Fruit fly (Drosophila melanogaster) whole organism, wandering third instar larva: ENCODE results near the gene Sf3b3.
"Not testable (repeated sequence)": the region's sequence is repeated elsewhere in the genome, so short reads cannot be mapped to it uniquely, and the experiment has no call there.

Source experiments
- Abd-B ChIP-seq: fragments of >200 bp; optimal IDR thresholded peaks from 2 replicates; lab custom pipeline; 2017; ENCODE audit warnings: missing biosample characterization, missing genetic modification characterization
- CG32264 ChIP-seq: fragments of 200-800 bp; sonication (Bioruptor generic); optimal IDR thresholded peaks from 2 replicates; lab custom pipeline; 2016; ENCODE audit warnings: missing biosample characterization, missing genetic modification characterization
- CG9705 ChIP-seq: fragments of 200-800 bp; sonication (Bioruptor generic); optimal IDR thresholded peaks from 2 replicates; lab custom pipeline; 2018; ENCODE audit warnings: missing biosample characterization, mild to moderate bottlenecking, missing genetic modification characterization
- CrebA ChIP-seq: fragments of 200-800 bp; sonication (Bioruptor generic); optimal IDR thresholded peaks from 2 replicates; lab custom pipeline; 2016; ENCODE audit warnings: missing biosample characterization, mild to moderate bottlenecking, missing genetic modification characterization, borderline replicate concordance
- Dif ChIP-seq: fragments of 200-275, 200-300 bp; sonication (Bioruptor generic); optimal IDR thresholded peaks from 2 replicates; lab custom pipeline; 2018; ENCODE audit warnings: missing biosample characterization, missing genetic modification characterization; ENCODE audit not compliant: partially characterized antibody
- HLH106 ChIP-seq: fragments of 200-800 bp; optimal IDR thresholded peaks from 3 replicates; lab custom pipeline; 2019; ENCODE audit warnings: missing biosample characterization, mild to moderate bottlenecking, missing genetic modification characterization, moderate library complexity
- Hnf4 ChIP-seq: fragments of 200-800 bp; sonication (Bioruptor generic); optimal IDR thresholded peaks from 2 replicates; lab custom pipeline; 2016; ENCODE audit warnings: missing biosample characterization, mild to moderate bottlenecking, missing genetic modification characterization
- Hr83 ChIP-seq: fragments of 200-300 bp; sonication (Bioruptor generic); optimal IDR thresholded peaks from 2 replicates; lab custom pipeline; 2016; ENCODE audit warnings: missing biosample characterization, mild to moderate bottlenecking, missing genetic modification characterization, moderate library complexity; ENCODE audit not compliant: poor library complexity, severe bottlenecking
- Jra ChIP-seq: sonication (Bioruptor generic); optimal IDR thresholded peaks from 2 replicates; lab custom pipeline; 2016; ENCODE audit warnings: missing biosample characterization, missing genetic modification characterization
- Mio ChIP-seq: sonication (Bioruptor generic); optimal IDR thresholded peaks from 2 replicates; lab custom pipeline; 2016; ENCODE audit warnings: missing biosample characterization, missing genetic modification characterization
- OdsH ChIP-seq: fragments of 200-800 bp; sonication (Bioruptor generic); optimal IDR thresholded peaks from 2 replicates; lab custom pipeline; 2016; ENCODE audit warnings: missing biosample characterization, mild to moderate bottlenecking, missing genetic modification characterization
- Rel ChIP-seq, 2 experiments: fragments of 200-800 bp; sonication (Bioruptor generic) in 1 of 2; optimal IDR thresholded peaks; 2 replicates in 1 of 2; 3 replicates in 1 of 2; lab custom pipeline; 2016 to 2019; ENCODE audit warnings: mild to moderate bottlenecking in 2 of 2, missing biosample characterization in 2 of 2, missing genetic modification characterization in 2 of 2, moderate library complexity in 1 of 2
- Sp1 ChIP-seq: fragments of 200-800 bp; sonication (Bioruptor generic); optimal IDR thresholded peaks from 3 replicates; lab custom pipeline; 2019; ENCODE audit warnings: missing biosample characterization, mild to moderate bottlenecking, missing genetic modification characterization, moderate library complexity
- Vsx2 ChIP-seq: fragments of 200-300, 225-300 bp; sonication (Bioruptor generic); optimal IDR thresholded peaks from 2 replicates; lab custom pipeline; 2018; ENCODE audit warnings: missing biosample characterization, missing genetic modification characterization; ENCODE audit not compliant: partially characterized antibody
- br ChIP-seq: fragments of 200-800 bp; sonication (Bioruptor generic); optimal IDR thresholded peaks from 2 replicates; lab custom pipeline; 2016; ENCODE audit warnings: missing biosample characterization, missing genetic modification characterization
- dl ChIP-seq, 2 experiments: fragments of 175-275, 200-275 bp in 1 of 2; fragments of 200-275 bp in 1 of 2; sonication (Bioruptor generic); optimal IDR thresholded peaks; lab custom pipeline; 2018; ENCODE audit warnings: mild to moderate bottlenecking in 2 of 2, missing biosample characterization in 2 of 2, missing genetic modification characterization in 2 of 2, moderate library complexity in 2 of 2; ENCODE audit not compliant: partially characterized antibody in 2 of 2, insufficient read depth in 1 of 2
- dmrt93B ChIP-seq: fragments of 200-800 bp; sonication (Bioruptor generic); optimal IDR thresholded peaks from 2 replicates; lab custom pipeline; 2018; ENCODE audit warnings: missing biosample characterization, mild to moderate bottlenecking, missing genetic modification characterization
- ey ChIP-seq: fragments of 200-800 bp; sonication (Bioruptor generic); optimal IDR thresholded peaks from 2 replicates; lab custom pipeline; 2016; ENCODE audit warnings: missing biosample characterization, missing genetic modification characterization
- foxo ChIP-seq, 2 experiments: fragments of 200-800 bp; sonication (Bioruptor generic); optimal IDR thresholded peaks; 2 replicates in 1 of 2; 3 replicates in 1 of 2; lab custom pipeline; 2016 to 2017; ENCODE audit warnings: missing biosample characterization in 2 of 2, missing genetic modification characterization in 2 of 2
- fru ChIP-seq: fragments of 200-800 bp; sonication (Bioruptor generic); optimal IDR thresholded peaks from 3 replicates; lab custom pipeline; 2016; ENCODE audit warnings: missing biosample characterization, mild to moderate bottlenecking, missing genetic modification characterization
- h ChIP-seq: fragments of 200-800 bp; sonication (Bioruptor generic); optimal IDR thresholded peaks from 3 replicates; lab custom pipeline; 2016; ENCODE audit warnings: missing biosample characterization, mild to moderate bottlenecking, missing genetic modification characterization
- psq ChIP-seq: fragments of 200-800 bp; sonication (Bioruptor generic); optimal IDR thresholded peaks from 3 replicates; lab custom pipeline; 2017; ENCODE audit warnings: missing biosample characterization, mild to moderate bottlenecking, missing genetic modification characterization, moderate library complexity
- rgr ChIP-seq: fragments of 200-800 bp; sonication (Bioruptor generic); optimal IDR thresholded peaks from 3 replicates; lab custom pipeline; 2016; ENCODE audit warnings: missing biosample characterization, mild to moderate bottlenecking, missing genetic modification characterization
- sv ChIP-seq: fragments of 200-800 bp; sonication (Bioruptor generic); optimal IDR thresholded peaks from 3 replicates; lab custom pipeline; 2016; ENCODE audit warnings: missing biosample characterization, missing genetic modification characterization
- tai ChIP-seq: sonication (Bioruptor generic); optimal IDR thresholded peaks from 2 replicates; lab custom pipeline; 2016; ENCODE audit warnings: missing biosample characterization, missing genetic modification characterization
- woc ChIP-seq: sonication (Bioruptor generic); optimal IDR thresholded peaks from 2 replicates; lab custom pipeline; 2016; ENCODE audit warnings: missing biosample characterization, mild to moderate bottlenecking, missing genetic modification characterization

Sf3b3 gene

dm6 chr3L:872389-872972, 39.3 kb upstream of the Sf3b3 start (continued):
- peak; percentile 39 for TF ChIP-seq br (GFP tag; lab: Kevin White, UChicago)

dm6 chr3L:871713-872112, 38.5 kb upstream of the Sf3b3 start, which contains the start of gene Usp10:
TSS of gene Usp10 (plus strand) at chr3L:871899.
- no peak for TF ChIP-seq Rel (GFP tag; optimal IDR thresholded peaks at IDR 0.05; lab: Kevin White, UChicago)
- TF ChIP-seq Rel (tag; optimal IDR thresholded peaks at IDR 0.05; lab: Kevin White, UChicago) = peak; percentile 68
- no peak for TF ChIP-seq Vsx2 (GFP tag; lab: Kevin White, UChicago)

- TF ChIP-seq Mio (GFP tag; lab: Kevin White, UChicago) (no peak), CrebA (GFP tag; lab: Kevin White, UChicago) (no peak), Hr83 (GFP tag; lab: Kevin White, UChicago) (no peak), Jra (GFP tag; lab: Kevin White, UChicago) (no peak), CG9705 (GFP tag; lab: Kevin White, UChicago) (no peak), h (GFP tag; lab: Kevin White, UChicago) (no peak)
Observed at dm6 chr3L:868800-869199, 35.6 kb upstream of the Sf3b3 start.

dm6 chr3L:865096-865495, 31.9 kb upstream of the Sf3b3 start, which contains the start of gene CG12502:
TSS of gene CG12502 (plus strand) at chr3L:865396.
- TF ChIP-seq Vsx2, Hr83, Hnf4 (GFP tag; lab: Kevin White, UChicago): not testable (repeated sequence)
- TF ChIP-seq, all 38 proteins: peak for 0; not testable (repeated sequence) for 38

dm6 chr3L:857063-858015, 24.2 kb upstream of the Sf3b3 start, which contains the start of gene dpr20:
TSS of gene dpr20 (minus strand) at chr3L:857248.
- TF ChIP-seq rgr (GFP tag; lab: Kevin White, UChicago) (peak; percentile 67), psq (GFP tag; lab: Kevin White, UChicago) (peak; percentile 26), Rel (GFP tag; optimal IDR thresholded peaks at IDR 0.05; lab: Kevin White, UChicago) (no peak), Rel (tag; optimal IDR thresholded peaks at IDR 0.05; lab: Kevin White, UChicago) (peak; percentile 32), HLH106 (tag; lab: Kevin White, UChicago) (peak; percentile 73), h (GFP tag; lab: Kevin White, UChicago) (peak; percentile 76), Mio (GFP tag; lab: Kevin White, UChicago) (no peak), ey (GFP tag; lab: Kevin White, UChicago) (peak; percentile 62), foxo (GFP tag; optimal IDR thresholded peaks at IDR 0.05; lab: Kevin White, UChicago) (peak in 1 of 2 experiments; percentile 70), CG32264 (GFP tag; lab: Kevin White, UChicago) (peak; percentile 35), sv (GFP tag; lab: Kevin White, UChicago) (peak; percentile 57), Hnf4 (GFP tag; lab: Kevin White, UChicago) (peak; percentile 32), Dif (GFP tag; lab: Kevin White, UChicago) (no peak), fru (GFP tag; lab: Kevin White, UChicago) (peak; percentile 57), dl (GFP tag; optimal IDR thresholded peaks at IDR 0.05; lab: Kevin White, UChicago; ENCODE audit: insufficient read depth in 1 of 2, partially characterized antibody in 2 of 2) (no peak), tai (GFP tag; lab: Kevin White, UChicago) (no peak), Sp1 (peak; percentile 48), woc (GFP tag; lab: Kevin White, UChicago) (peak; percentile 43), dmrt93B (peak; percentile 6), CG9705 (GFP tag; lab: Kevin White, UChicago) (peak; percentile 20), br (GFP tag; lab: Kevin White, UChicago) (peak; percentile 42), Abd-B (GFP tag; lab: Kevin White, UChicago) (no peak), OdsH (GFP tag; lab: Kevin White, UChicago) (peak; percentile 37)
